Fruit fly (Drosophila melanogaster) whole organism, pupa: Measurements from ENCODE around the gene htl.

Experiments
- CG10348 ChIP-seq: fragments of 200-800 bp; sonication (Bioruptor generic); IDR thresholded peaks from 2 replicates; pipeline ENCODE4 v1.3.6; 2022; ENCODE audit warnings: missing biosample characterization, missing genetic modification characterization
- CG12605 ChIP-seq: fragments of 200-800 bp; sonication (Bioruptor generic); IDR thresholded peaks from 2 replicates; pipeline ENCODE4 v1.3.6; 2022; ENCODE audit warnings: missing biosample characterization, missing genetic modification characterization
- CG13204 ChIP-seq: fragments of 200-800 bp; sonication (Bioruptor generic); optimal IDR thresholded peaks from 2 replicates; lab custom pipeline; 2018; ENCODE audit warnings: missing biosample characterization, mild to moderate bottlenecking, missing genetic modification characterization, moderate library complexity
- CG14655 ChIP-seq: fragments of 200-800 bp; sonication (Bioruptor generic); optimal IDR thresholded peaks from 3 replicates; lab custom pipeline; 2017; ENCODE audit warnings: mild to moderate bottlenecking, missing biosample characterization, missing genetic modification reagents, missing genetic modification characterization
- CG15710 ChIP-seq: fragments of 200-800 bp; sonication (Bioruptor generic); optimal IDR thresholded peaks from 2 replicates; lab custom pipeline; 2018; ENCODE audit warnings: missing biosample characterization, mild to moderate bottlenecking, missing genetic modification characterization, moderate library complexity
- CG17806 ChIP-seq: fragments of 200-800 bp; sonication (Bioruptor generic); optimal IDR thresholded peaks from 2 replicates; lab custom pipeline; 2018; ENCODE audit warnings: missing biosample characterization, mild to moderate bottlenecking, missing genetic modification characterization, moderate library complexity
- CG32121 ChIP-seq: fragments of 200-800 bp; sonication (Bioruptor generic); IDR thresholded peaks from 2 replicates; pipeline ENCODE4 v1.3.6; 2022; ENCODE audit warnings: missing biosample characterization, missing genetic modification characterization
- CG34367 ChIP-seq: fragments of 200-800 bp; sonication (Bioruptor generic); optimal IDR thresholded peaks from 2 replicates; lab custom pipeline; 2018; ENCODE audit warnings: missing biosample characterization, mild to moderate bottlenecking, missing genetic modification characterization
- CG4496 ChIP-seq: fragments of 200-800 bp; sonication (Bioruptor generic); IDR thresholded peaks from 3 replicates; pipeline ENCODE4 v1.3.6; 2022; ENCODE audit warnings: missing biosample characterization, missing genetic modification characterization
- CG8159 ChIP-seq: fragments of 200-800 bp; sonication (Bioruptor generic); optimal IDR thresholded peaks from 3 replicates; lab custom pipeline; 2018; ENCODE audit warnings: missing biosample characterization, mild to moderate bottlenecking, missing genetic modification characterization, moderate library complexity
- CG8301 ChIP-seq: fragments of 200-800 bp; sonication (Bioruptor generic); optimal IDR thresholded peaks from 2 replicates; lab custom pipeline; 2018; ENCODE audit warnings: missing biosample characterization, mild to moderate bottlenecking, missing genetic modification characterization
- CG9948 ChIP-seq: fragments of 200-800 bp; sonication (Bioruptor generic); optimal IDR thresholded peaks from 2 replicates; lab custom pipeline; 2018; ENCODE audit warnings: missing biosample characterization, mild to moderate bottlenecking, missing genetic modification characterization, moderate library complexity
- D1 ChIP-seq: fragments of 200-800 bp; sonication (Bioruptor generic); optimal IDR thresholded peaks from 2 replicates; lab custom pipeline; 2018; ENCODE audit warnings: missing biosample characterization, mild to moderate bottlenecking, missing genetic modification characterization, moderate library complexity
- EcR ChIP-seq: fragments of 200-800 bp; sonication (Bioruptor generic); optimal IDR thresholded peaks from 3 replicates; lab custom pipeline; 2019; ENCODE audit warnings: missing biosample characterization, missing genetic modification characterization, mild to moderate bottlenecking, moderate library complexity, missing genetic modification reagents
- Ets98B ChIP-seq: fragments of 200-800 bp; sonication (Bioruptor generic); IDR thresholded peaks from 2 replicates; pipeline ENCODE4 v1.3.6; 2022; ENCODE audit warnings: missing biosample characterization, missing genetic modification characterization
- Pif1A ChIP-seq: fragments of 200-800 bp; sonication (Bioruptor generic); optimal IDR thresholded peaks from 3 replicates; lab custom pipeline; 2016; ENCODE audit warnings: missing biosample characterization, missing genetic modification characterization
- Pif1B ChIP-seq: fragments of 200-800 bp; sonication (Bioruptor generic); optimal IDR thresholded peaks from 3 replicates; lab custom pipeline; 2016; ENCODE audit warnings: missing biosample characterization, missing genetic modification characterization
- Snoo ChIP-seq: fragments of 200-800 bp; sonication (Bioruptor generic); optimal IDR thresholded peaks from 3 replicates; lab custom pipeline; 2017; ENCODE audit warnings: missing biosample characterization, mild to moderate bottlenecking, missing genetic modification characterization, inconsistent platforms
- fd96Ca ChIP-seq: fragments of 200-800 bp; sonication (Bioruptor generic); IDR thresholded peaks from 3 replicates; pipeline ENCODE4 v1.3.6; 2022; ENCODE audit warnings: missing biosample characterization, missing genetic modification characterization
- gl ChIP-seq: fragments of 200-800 bp; sonication (Bioruptor generic); optimal IDR thresholded peaks from 2 replicates; lab custom pipeline; 2018; ENCODE audit warnings: missing biosample characterization, mild to moderate bottlenecking, missing genetic modification characterization
- rn ChIP-seq: fragments of 200-800 bp; sonication (Bioruptor generic); IDR thresholded peaks from 2 replicates; pipeline ENCODE4 v1.3.6; 2022; ENCODE audit warnings: missing biosample characterization, missing genetic modification characterization

htl gene

dm6 chr3R:18021261-18021679 is 31.5 kb downstream of the htl start, which contains the start of gene CG7785:
CG7785 (plus strand) TSS chr3R:18021600.
- no peak for TF ChIP-seq Ets98B (GFP tag; lab: Robert Waterston, UW)
- TF ChIP-seq CG8301 (tag; lab: Kevin White, UChicago), result no peak
- no peak for TF ChIP-seq CG9948
- no peak for TF ChIP-seq CG17806 (tag; lab: Kevin White, UChicago)
- TF ChIP-seq rn (GFP tag; lab: Robert Waterston, UW), result no peak
- TF ChIP-seq CG15710, result peak; percentile 36
- TF ChIP-seq CG12605 (GFP tag; lab: Robert Waterston, UW), result no peak
- peak; percentile 41 for TF ChIP-seq D1 (tag; lab: Kevin White, UChicago)
- TF ChIP-seq gl (tag; lab: Kevin White, UChicago), result no peak
- TF ChIP-seq fd96Ca (GFP tag; lab: Robert Waterston, UW), result no peak
- TF ChIP-seq CG10348 (GFP tag; lab: Robert Waterston, UW), result no peak
- TF ChIP-seq CG32121 (GFP tag; lab: Robert Waterston, UW), result no peak
- no peak for TF ChIP-seq Pif1B (GFP tag; lab: Kevin White, UChicago)
- TF ChIP-seq CG34367 (tag; lab: Kevin White, UChicago), result peak; percentile 40
- no peak for TF ChIP-seq CG13204 (GFP tag; lab: Kevin White, UChicago)
- no peak for TF ChIP-seq CG14655 (GFP tag; lab: Kevin White, UChicago)
- TF ChIP-seq Snoo, result peak; percentile 48
- TF ChIP-seq CG8159 (tag; lab: Kevin White, UChicago), result peak; percentile 20
- TF ChIP-seq Pif1A, result peak; percentile 18
- TF ChIP-seq CG4496 (GFP tag; lab: Robert Waterston, UW), result no peak
- no peak for TF ChIP-seq EcR (GFP tag; lab: Kevin White, UChicago)

DNA sequence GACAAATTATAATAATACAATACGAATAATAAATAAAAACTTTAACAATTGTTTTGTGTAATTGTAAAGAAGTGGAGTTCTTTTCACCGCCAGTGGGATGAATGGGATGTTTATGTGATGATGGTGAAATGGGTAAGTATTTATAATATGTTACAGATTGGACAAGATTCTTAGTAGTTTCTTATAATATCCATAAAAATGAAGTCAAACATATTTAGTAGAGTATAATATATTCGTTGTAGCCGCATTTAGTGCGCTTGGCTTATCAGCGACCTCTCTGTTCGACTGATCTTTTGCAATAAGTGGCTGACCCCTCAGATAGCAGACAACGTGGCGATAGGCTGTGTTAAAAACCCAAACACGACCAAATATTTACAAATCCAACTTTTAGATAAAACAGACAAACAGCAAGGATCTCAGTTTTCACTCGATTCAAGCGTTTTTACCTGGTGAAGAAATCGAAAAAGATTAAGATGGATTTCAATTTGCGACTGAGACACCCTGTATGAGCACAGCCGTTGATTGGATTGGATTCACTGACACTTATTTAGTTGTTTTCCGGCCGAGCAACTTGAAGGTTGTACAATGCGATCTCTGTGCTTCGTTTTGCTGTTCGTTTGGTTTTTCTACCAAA is 33.8 kb downstream of the htl start, which contains the start of gene DNaseII:
Gene DNaseII (plus strand): TSS at position 548 of the 634 bp plus-strand sequence.
- TF ChIP-seq CG8159 (tag; lab: Kevin White, UChicago), result peak; percentile 75
- peak; percentile 59 for TF ChIP-seq Pif1B (GFP tag; lab: Kevin White, UChicago)
- peak; percentile 83 for TF ChIP-seq Ets98B (GFP tag; lab: Robert Waterston, UW)
- TF ChIP-seq Pif1A, result peak; percentile 77
- TF ChIP-seq CG8301 (tag; lab: Kevin White, UChicago), result peak; percentile 66
- TF ChIP-seq D1 (tag; lab: Kevin White, UChicago), result no peak
- peak; percentile 62 for TF ChIP-seq CG34367 (tag; lab: Kevin White, UChicago)
- no peak for TF ChIP-seq CG10348 (GFP tag; lab: Robert Waterston, UW)
- no peak for TF ChIP-seq CG13204 (GFP tag; lab: Kevin White, UChicago)
- TF ChIP-seq CG9948, result peak; percentile 48
- TF ChIP-seq CG15710, result peak; percentile 76
- TF ChIP-seq CG32121 (GFP tag; lab: Robert Waterston, UW), result peak; percentile 82
- TF ChIP-seq CG4496 (GFP tag; lab: Robert Waterston, UW), result peak; percentile 89
- no peak for TF ChIP-seq fd96Ca (GFP tag; lab: Robert Waterston, UW)
- peak; percentile 76 for TF ChIP-seq CG17806 (tag; lab: Kevin White, UChicago)
- no peak for TF ChIP-seq Snoo
- TF ChIP-seq gl (tag; lab: Kevin White, UChicago), result peak; percentile 49
- TF ChIP-seq rn (GFP tag; lab: Robert Waterston, UW), result no peak
- peak; percentile 73 for TF ChIP-seq EcR (GFP tag; lab: Kevin White, UChicago)
- peak; percentile 78 for TF ChIP-seq CG12605 (GFP tag; lab: Robert Waterston, UW)
- TF ChIP-seq CG14655 (GFP tag; lab: Kevin White, UChicago), result peak; percentile 77

DNA sequence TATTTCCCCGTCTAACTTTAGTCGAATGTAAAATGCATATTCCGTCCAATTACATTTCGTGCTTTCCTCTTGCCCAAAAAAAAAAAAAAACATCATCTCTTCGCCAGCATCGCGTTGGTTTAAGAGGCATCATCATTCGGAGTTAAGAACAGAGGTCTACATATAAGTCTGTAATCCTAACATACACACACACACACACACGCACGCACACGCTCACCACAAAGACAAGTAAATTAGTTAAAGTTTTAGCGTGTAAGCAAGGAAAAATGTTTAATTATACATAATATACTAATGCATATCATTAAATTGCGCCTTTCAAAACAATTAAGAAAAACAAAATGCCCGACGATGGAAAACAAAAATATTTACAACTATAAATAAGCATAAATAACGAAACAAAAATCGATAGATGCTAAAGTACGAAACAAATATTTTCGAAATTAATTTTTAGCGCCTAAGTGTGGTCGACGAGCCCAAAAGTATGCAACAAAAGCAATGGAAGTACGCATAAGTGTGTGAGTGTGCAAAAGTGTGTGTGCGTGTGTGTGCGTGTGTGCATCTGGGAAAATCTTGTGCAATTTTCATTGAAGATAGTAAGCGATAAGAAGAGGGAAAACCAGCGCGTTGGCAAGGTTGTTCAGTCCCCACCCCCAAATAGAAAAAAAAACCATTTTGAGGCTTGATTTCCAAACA is 36.9 kb downstream of the htl start:
- TF ChIP-seq CG8301 (tag; lab: Kevin White, UChicago) (no peak), CG17806 (tag; lab: Kevin White, UChicago) (no peak), D1 (tag; lab: Kevin White, UChicago) (no peak), Ets98B (GFP tag; lab: Robert Waterston, UW) (no peak), CG14655 (GFP tag; lab: Kevin White, UChicago) (no peak), CG9948 (no peak), CG10348 (GFP tag; lab: Robert Waterston, UW) (no peak), CG13204 (GFP tag; lab: Kevin White, UChicago) (no peak), rn (GFP tag; lab: Robert Waterston, UW) (no peak), CG8159 (tag; lab: Kevin White, UChicago) (no peak), Snoo (no peak), CG34367 (tag; lab: Kevin White, UChicago) (no peak), CG15710 (no peak), CG12605 (GFP tag; lab: Robert Waterston, UW) (no peak), Pif1B (GFP tag; lab: Kevin White, UChicago) (no peak), Pif1A (no peak), CG4496 (GFP tag; lab: Robert Waterston, UW) (no peak), CG32121 (GFP tag; lab: Robert Waterston, UW) (no peak), fd96Ca (GFP tag; lab: Robert Waterston, UW) (no peak), gl (tag; lab: Kevin White, UChicago) (no peak)
- TF ChIP-seq, all 21 proteins: peak for 0

DNA sequence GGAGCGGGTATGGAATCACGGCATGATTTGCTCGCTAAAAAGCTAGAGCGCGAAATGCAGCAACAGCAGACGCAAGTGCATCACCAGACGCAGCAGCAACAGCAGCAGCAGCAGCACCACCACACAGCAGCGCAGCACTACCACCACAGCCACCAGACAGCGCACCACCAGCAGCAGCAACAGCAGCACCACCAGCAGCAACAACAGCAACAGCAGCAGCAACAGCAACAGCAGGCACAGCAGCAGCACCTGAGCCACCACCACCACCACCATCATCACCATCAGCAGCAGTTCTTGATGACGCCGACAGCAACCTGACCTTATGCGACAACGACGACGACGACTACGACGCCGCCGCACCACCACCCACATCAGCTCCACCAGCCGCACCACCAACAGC is 39.6 kb downstream of the htl start:
- TF ChIP-seq CG4496 (GFP tag; lab: Robert Waterston, UW) (peak; percentile 44; the same call in 1 of the 3 replicates), CG10348 (GFP tag; lab: Robert Waterston, UW) (no peak)
- TF ChIP-seq, all 21 proteins: peak for 1

DNA sequence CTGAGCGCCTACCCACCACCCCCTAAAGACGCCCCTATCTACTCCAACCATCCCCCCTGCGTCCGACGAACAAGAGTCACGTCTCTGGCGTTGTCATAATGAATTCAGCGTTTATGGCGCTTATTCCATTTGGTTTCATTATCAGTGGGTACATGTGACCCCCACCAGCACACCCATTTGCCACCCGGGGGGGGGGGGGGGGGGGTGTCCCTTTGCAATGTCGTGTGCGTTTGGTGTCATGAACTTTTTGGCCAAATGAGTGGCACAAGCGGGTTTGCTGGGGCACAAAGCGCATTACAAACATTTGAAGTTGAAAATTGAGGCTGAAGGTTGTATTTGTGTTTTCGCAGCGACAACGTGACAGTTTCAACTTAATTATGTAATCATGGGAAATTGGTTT is 46.3 kb downstream of the htl start:
- no peak for TF ChIP-seq CG9948
